Worm (Caenorhabditis elegans) whole organism, L3 larva: Measurements from ENCODE around the gene F16H6.4.

Experiments
- mml-1 ChIP-seq: fragments of 150-350 bp; sonication (generic microtip); optimal IDR thresholded peaks from 3 replicates; lab custom pipeline; 2014; ENCODE audit warnings: missing biosample characterization, missing genetic modification characterization
- nhr-11 ChIP-seq: fragments of 150-350 bp; optimal IDR thresholded peaks from 2 replicates; lab custom pipeline; 2014; ENCODE audit warnings: missing biosample characterization, missing genetic modification characterization
- nhr-43 ChIP-seq: sonication (generic microtip); optimal IDR thresholded peaks from 2 replicates; lab custom pipeline; 2016; ENCODE audit warnings: mild to moderate bottlenecking, missing genetic modification characterization, missing compliant biosample characterization; ENCODE audit not compliant: poor library complexity, severe bottlenecking
- nhr-76 ChIP-seq: fragments of 150-350 bp; sonication (generic microtip); optimal IDR thresholded peaks from 5 replicates; lab custom pipeline; 2014; ENCODE audit warnings: missing biosample characterization, missing genetic modification characterization
- sea-2 ChIP-seq: fragments of 150-350 bp; sonication (generic microtip); optimal IDR thresholded peaks from 4 replicates; lab custom pipeline; 2014; ENCODE audit warnings: missing biosample characterization, missing genetic modification reagents, missing genetic modification characterization

- TF ChIP-seq nhr-76 (tag; lab: Kevin White, UChicago) (no peak), nhr-43 (tag; lab: Kevin White, UChicago) (no peak), sea-2 (GFP tag; lab: Kevin White, UChicago) (no peak), nhr-11 (no peak), mml-1 (tag; lab: Kevin White, UChicago) (no peak)
These were observed 45.9 kb downstream of the F16H6.4 start for ce11 chrV:18244408-18244807.
